Fruit fly (Drosophila melanogaster): ENCODE results near the gene CG14210.

CG14210 gene

DNA sequence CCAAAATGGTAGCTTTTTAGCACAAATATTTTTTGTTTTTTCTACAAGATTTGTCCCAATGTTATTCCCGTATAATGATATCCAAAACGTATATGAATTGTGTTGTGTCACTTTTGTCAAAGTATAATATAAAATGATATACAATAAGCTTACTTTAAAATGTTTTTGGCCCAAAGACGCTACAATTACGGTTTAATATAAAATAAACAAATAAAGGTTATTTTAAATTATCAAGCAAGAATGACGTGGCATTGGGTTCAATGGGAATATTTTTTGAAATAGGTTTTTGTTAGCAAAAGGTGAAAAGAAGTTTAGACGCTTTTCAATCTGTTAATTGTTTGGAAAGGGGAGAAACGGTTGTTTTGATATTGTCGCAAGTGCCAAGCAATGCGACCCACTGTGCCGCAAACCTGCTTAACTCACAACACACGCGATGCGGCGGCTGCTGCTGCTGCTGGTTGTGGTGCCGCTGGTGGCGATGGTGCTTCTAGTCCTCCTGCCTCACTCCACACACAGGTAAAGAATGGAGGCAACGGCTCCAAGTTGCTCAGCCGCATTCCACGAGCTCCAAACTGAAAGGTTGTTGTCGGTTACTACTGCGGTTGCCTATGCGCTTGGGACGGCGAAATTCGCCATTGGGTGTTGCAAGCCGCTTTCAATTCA is 47.3 kb downstream of the CG14210 start (continued):
- TF ChIP-seq slbo (GFP tag; IDR thresholded peaks at IDR 0.05) (no peak; the same call in 1 of the 2 replicates), fd3F (GFP tag; optimal IDR thresholded peaks at IDR 0.05) (peak; percentile 7), CG10543 (GFP tag; optimal IDR thresholded peaks at IDR 0.05) (peak; percentile 24), dm (GFP tag; optimal IDR thresholded peaks at IDR 0.05) (no peak), CG8290 (GFP tag; optimal IDR thresholded peaks at IDR 0.05) (no peak), CG8290 (tag; optimal IDR thresholded peaks at IDR 0.05) (no peak), cad (GFP tag; optimal IDR thresholded peaks at IDR 0.05) (no peak), Sry-δ (GFP tag; optimal IDR thresholded peaks at IDR 0.05) (no peak), CG11247 (GFP tag; IDR thresholded peaks at IDR 0.05) (no peak; the same call in 1 of the 2 replicates), klu (GFP tag; IDR thresholded peaks at IDR 0.05) (no peak), Deaf1 (tag; optimal IDR thresholded peaks at IDR 0.05) (no peak), Dip2 (GFP tag; IDR thresholded peaks at IDR 0.05) (no peak), CG10979 (tag; optimal IDR thresholded peaks at IDR 0.05) (peak; percentile 64), zf30C (GFP tag; optimal IDR thresholded peaks at IDR 0.05) (no peak), danr (GFP tag; IDR thresholded peaks at IDR 0.05) (no peak), odd (GFP tag; optimal IDR thresholded peaks at IDR 0.05) (peak; percentile 58), gsb-n (tag; optimal IDR thresholded peaks at IDR 0.05) (no peak), mld (GFP tag; IDR thresholded peaks at IDR 0.05; ENCODE audit: partially characterized antibody) (no peak), CG13775 (GFP tag; optimal IDR thresholded peaks at IDR 0.05) (peak; percentile 67), ind (GFP tag; optimal IDR thresholded peaks at IDR 0.05) (peak; percentile 37), CG17186 (GFP tag; optimal IDR thresholded peaks at IDR 0.05) (no peak), CG16779 (GFP tag; IDR thresholded peaks at IDR 0.05) (no peak), Gsc (GFP tag; IDR thresholded peaks at IDR 0.05) (no peak), chm (GFP tag; IDR thresholded peaks at IDR 0.05) (no peak), CG30403 (GFP tag; optimal IDR thresholded peaks at IDR 0.05) (peak; percentile 72), dpn (GFP tag; optimal IDR thresholded peaks at IDR 0.05) (peak; percentile 14 to 38), croc (GFP tag; conservative IDR thresholded peaks at IDR 0.05) (no peak; the same call in 2 of the 3 replicates), CG32772 (GFP tag; IDR thresholded peaks at IDR 0.05) (no peak), wor (GFP tag; IDR thresholded peaks at IDR 0.05) (no peak), CG5245 (GFP tag; optimal IDR thresholded peaks at IDR 0.05) (no peak), CG14965 (GFP tag; optimal IDR thresholded peaks at IDR 0.05; ENCODE audit: borderline replicate concordance) (no peak), CG3065 (GFP tag; optimal IDR thresholded peaks at IDR 0.05) (no peak), C15 (GFP tag; IDR thresholded peaks at IDR 0.05) (no peak), mam (GFP tag; optimal IDR thresholded peaks at IDR 0.05) (no peak), crc (GFP tag; optimal IDR thresholded peaks at IDR 0.05) (no peak), Side (GFP tag; optimal IDR thresholded peaks at IDR 0.05) (no peak), CG30431 (GFP tag; optimal IDR thresholded peaks at IDR 0.05) (peak; percentile 4), Scr (GFP tag; IDR thresholded peaks at IDR 0.05; ENCODE audit: partially characterized antibody) (no peak), CG8359 (GFP tag; optimal IDR thresholded peaks at IDR 0.05; ENCODE audit: borderline replicate concordance) (no peak), CG11085 (GFP tag; IDR thresholded peaks at IDR 0.05) (no peak), Doc3 (GFP tag; IDR thresholded peaks at IDR 0.05; ENCODE audit: partially characterized antibody) (no peak), TFAM (GFP tag; optimal IDR thresholded peaks at IDR 0.05) (no peak), CG9932 (GFP tag; IDR thresholded peaks at IDR 0.05) (0 out of 2 replicates have a peak, but pooled peaks have one; percentile 4), CG12744 (GFP tag; optimal IDR thresholded peaks at IDR 0.05) (no peak), pnt (GFP tag; optimal IDR thresholded peaks at IDR 0.05) (no peak), CG6854 (GFP tag; optimal IDR thresholded peaks at IDR 0.05) (peak; percentile 58), CG16813 (GFP tag; IDR thresholded peaks at IDR 0.05; ENCODE audit: partially characterized antibody) (no peak; the same call in 2 of the 3 replicates), CG13287 (GFP tag; IDR thresholded peaks at IDR 0.05; ENCODE audit: partially characterized antibody) (no peak), chinmo (GFP tag; IDR thresholded peaks at IDR 0.05; ENCODE audit: partially characterized antibody) (no peak), Xbp1 (GFP tag; optimal IDR thresholded peaks at IDR 0.05) (peak; percentile 38), CG5180 (GFP tag; optimal IDR thresholded peaks at IDR 0.05) (peak; percentile 27)

Measured in whole organism, embryonic.